Worm (Caenorhabditis elegans) whole organism, late embryonic: Measurements from ENCODE around the gene T14G8.4.

Experiments used
- ceh-18 ChIP-seq: sonication (generic microtip); optimal IDR thresholded peaks from 2 replicates; lab custom pipeline; 2016; ENCODE audit warnings: missing genetic modification characterization, missing compliant biosample characterization
- ceh-22 ChIP-seq: sonication (generic microtip); optimal IDR thresholded peaks from 2 replicates; lab custom pipeline; 2017; ENCODE audit warnings: missing biosample characterization, missing genetic modification characterization
- ceh-48 ChIP-seq: sonication (generic microtip); optimal IDR thresholded peaks from 2 replicates; lab custom pipeline; 2016; ENCODE audit warnings: missing genetic modification characterization, inconsistent platforms, missing compliant biosample characterization
- ceh-9 ChIP-seq: sonication (generic microtip); optimal IDR thresholded peaks from 2 replicates; lab custom pipeline; 2016; ENCODE audit warnings: mild to moderate bottlenecking, missing genetic modification characterization, inconsistent platforms, missing compliant biosample characterization
- che-1 ChIP-seq: sonication (generic microtip); optimal IDR thresholded peaks from 2 replicates; lab custom pipeline; 2016; ENCODE audit warnings: mild to moderate bottlenecking, missing genetic modification characterization, missing compliant biosample characterization
- dmd-4 ChIP-seq: sonication (generic microtip); optimal IDR thresholded peaks from 2 replicates; lab custom pipeline; 2016; ENCODE audit warnings: borderline replicate concordance, missing genetic modification characterization, missing compliant biosample characterization
- elt-2 ChIP-seq: sonication (generic microtip); optimal IDR thresholded peaks from 2 replicates; lab custom pipeline; 2016; ENCODE audit warnings: missing genetic modification reagents, missing genetic modification characterization, missing compliant biosample characterization
- fkh-10 ChIP-seq: fragments of 150-350 bp; optimal IDR thresholded peaks from 2 replicates; lab custom pipeline; 2014; ENCODE audit warnings: missing biosample characterization, missing genetic modification reagents, missing genetic modification characterization
- hlh-6 ChIP-seq: sonication (generic microtip); optimal IDR thresholded peaks from 2 replicates; lab custom pipeline; 2016; ENCODE audit warnings: missing genotype, missing genetic modification characterization, missing compliant biosample characterization
- hlh-8 ChIP-seq: sonication (generic microtip); optimal IDR thresholded peaks from 2 replicates; lab custom pipeline; 2016; ENCODE audit warnings: missing genotype, missing genetic modification characterization, missing compliant biosample characterization
- lin-11 ChIP-seq: fragments of 200-800 bp; sonication (Bioruptor generic); optimal IDR thresholded peaks from 2 replicates; lab custom pipeline; 2018; ENCODE audit warnings: mild to moderate bottlenecking, missing genetic modification characterization, missing compliant biosample characterization
- madf-2 ChIP-seq: sonication (generic microtip); optimal IDR thresholded peaks from 2 replicates; lab custom pipeline; 2017; ENCODE audit warnings: missing genetic modification characterization, missing compliant biosample characterization
- pag-3 ChIP-seq: sonication (generic microtip); optimal IDR thresholded peaks from 2 replicates; lab custom pipeline; 2016; ENCODE audit warnings: missing compliant biosample characterization, missing genetic modification characterization, borderline replicate concordance
- pqm-1 ChIP-seq: sonication (generic microtip); optimal IDR thresholded peaks from 2 replicates; lab custom pipeline; 2016; ENCODE audit warnings: missing genetic modification characterization, missing compliant biosample characterization
- tbx-2 ChIP-seq: sonication (generic microtip); optimal IDR thresholded peaks from 2 replicates; lab custom pipeline; 2016; ENCODE audit warnings: missing genetic modification characterization, missing compliant biosample characterization
- tbx-7 ChIP-seq: sonication (generic microtip); optimal IDR thresholded peaks from 2 replicates; lab custom pipeline; 2016; ENCODE audit warnings: missing genotype, missing genetic modification characterization, missing compliant biosample characterization
- ttx-3 ChIP-seq: sonication (generic microtip); optimal IDR thresholded peaks from 2 replicates; lab custom pipeline; 2016; ENCODE audit warnings: missing genetic modification reagents, missing genetic modification characterization, missing compliant biosample characterization
- unc-86 ChIP-seq: sonication (generic microtip); optimal IDR thresholded peaks from 2 replicates; lab custom pipeline; 2016; ENCODE audit warnings: missing genetic modification characterization, missing compliant biosample characterization
- zip-5 ChIP-seq: sonication (generic microtip); optimal IDR thresholded peaks from 2 replicates; lab custom pipeline; 2016; ENCODE audit warnings: missing genetic modification characterization, missing compliant biosample characterization

The T14G8.4 gene

DNA sequence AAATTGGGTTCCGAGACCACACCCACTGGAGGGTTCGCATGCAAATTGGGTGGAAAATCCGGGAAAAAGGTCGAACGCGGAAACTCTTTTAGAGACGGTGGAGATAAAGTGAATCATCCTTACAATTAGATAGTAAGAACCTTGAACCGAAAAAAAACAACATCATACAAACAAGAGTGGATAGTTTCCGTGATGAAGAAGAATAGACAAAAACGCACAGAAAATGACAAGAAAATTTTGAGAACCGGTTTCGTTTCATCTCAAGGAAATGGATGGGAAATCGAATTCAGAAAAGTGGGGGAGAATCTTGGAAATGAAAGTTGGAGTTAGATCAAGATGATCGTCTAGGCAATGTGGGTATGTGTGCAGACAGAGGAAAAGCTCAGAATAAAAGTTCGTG, 48.3 kb downstream of the T14G8.4 start:
- TF ChIP-seq tbx-7 (tag; lab: Kevin White, UChicago) (no peak), ttx-3 (no peak), ceh-9 (tag; lab: Kevin White, UChicago) (no peak), elt-2 (tag; lab: Kevin White, UChicago) (no peak), pqm-1 (tag; lab: Kevin White, UChicago) (no peak), dmd-4 (tag; lab: Kevin White, UChicago) (no peak), pag-3 (tag; lab: Kevin White, UChicago) (no peak)

DNA sequence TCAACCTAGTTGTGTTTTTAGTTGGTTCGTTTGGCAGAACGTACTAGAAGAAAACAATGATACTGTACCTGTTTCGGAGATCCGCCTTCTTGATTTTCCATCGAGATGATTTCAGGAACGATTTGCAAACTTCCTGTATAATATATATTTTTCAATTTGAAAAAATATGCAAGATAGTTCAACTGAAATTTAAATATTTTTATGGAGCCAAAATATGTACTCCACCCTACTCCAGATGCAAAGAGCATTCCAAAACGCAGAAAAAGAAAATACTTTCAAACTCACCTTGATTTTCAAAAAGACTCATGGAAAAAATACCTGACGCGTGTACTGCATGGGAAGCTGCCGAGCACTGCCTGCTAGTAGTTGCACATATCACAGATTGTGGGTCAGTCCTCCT, 50.2 kb downstream of the T14G8.4 start, which contains the start of gene gei-3:
gei-3 (minus strand) TSS at position 101 of the 400 bp plus-strand sequence.
- no peak for TF ChIP-seq ceh-18 (tag; lab: Kevin White, UChicago)
- TF ChIP-seq hlh-8 (tag; lab: Kevin White, UChicago) = no peak
- no peak for TF ChIP-seq zip-5 (tag; lab: Kevin White, UChicago)
- TF ChIP-seq fkh-10 (GFP tag; lab: Kevin White, UChicago) = no peak
- no peak for TF ChIP-seq hlh-6 (tag; lab: Kevin White, UChicago)
- TF ChIP-seq elt-2 (tag; lab: Kevin White, UChicago) = no peak
- no peak for TF ChIP-seq pag-3 (tag; lab: Kevin White, UChicago)
- no peak for TF ChIP-seq madf-2 (tag; lab: Kevin White, UChicago)
- TF ChIP-seq pqm-1 (tag; lab: Kevin White, UChicago) = no peak
- no peak for TF ChIP-seq unc-86 (tag; lab: Kevin White, UChicago)
- no peak for TF ChIP-seq tbx-2 (tag; lab: Kevin White, UChicago)
- TF ChIP-seq ttx-3 = no peak
- TF ChIP-seq ceh-48 = no peak
- no peak for TF ChIP-seq ceh-22 (tag; lab: Kevin White, UChicago)
- TF ChIP-seq lin-11 (tag; lab: Kevin White, UChicago) = no peak
- no peak for TF ChIP-seq che-1 (tag; lab: Kevin White, UChicago)
- TF ChIP-seq, all 69 proteins: peak for 0
